Fruit fly (Drosophila melanogaster): ENCODE measurements around the gene CG2116.

CG2116 gene

DNA sequence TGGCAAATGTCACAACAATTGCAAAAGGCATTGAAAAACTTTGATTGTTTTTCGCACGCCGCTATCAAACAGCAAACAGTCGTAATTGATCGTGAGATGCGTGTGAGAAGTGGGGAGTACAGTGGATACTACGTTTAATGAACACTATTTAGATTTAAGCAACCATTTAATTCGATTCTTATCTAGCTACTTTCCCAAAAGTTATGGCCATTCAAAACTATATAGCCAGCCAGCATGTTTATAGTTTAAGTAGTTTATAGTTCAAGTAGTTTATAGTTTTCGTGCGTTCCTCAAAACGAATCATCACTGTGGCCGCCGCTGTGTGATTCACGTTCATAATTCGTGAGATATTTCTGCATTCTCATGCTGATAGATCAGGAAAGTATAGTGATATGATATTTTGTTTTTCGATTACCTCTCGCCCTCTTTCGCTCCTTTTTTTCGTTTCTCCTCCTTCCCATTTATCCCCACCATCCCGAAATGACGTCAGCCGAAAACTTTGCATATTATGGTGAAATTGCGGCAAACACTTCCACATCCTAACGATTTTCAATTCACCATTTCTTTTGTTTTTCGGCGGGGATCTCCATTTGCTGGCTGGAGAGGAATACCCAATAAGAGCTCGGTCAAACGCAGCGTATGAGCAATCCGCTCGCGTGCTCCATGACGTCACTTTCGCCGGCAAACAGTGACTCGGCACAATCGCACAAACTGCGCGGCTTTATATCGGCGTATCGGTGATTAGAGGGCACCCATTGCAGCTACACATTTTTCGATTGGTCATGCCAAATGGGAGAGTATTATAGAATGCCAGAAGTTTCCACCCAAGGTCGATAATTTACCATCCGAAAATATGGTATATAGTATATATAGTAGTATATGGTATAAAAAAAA is 16.0 kb upstream of the CG2116 start (continued):
- no peak for TF ChIP-seq CG3065 (GFP tag; optimal IDR thresholded peaks at IDR 0.05)
- 0 out of 2 replicates have a peak, but pooled peaks have one; percentile 18 for TF ChIP-seq CG6689 (GFP tag; IDR thresholded peaks at IDR 0.05)
- no peak for TF ChIP-seq Lim3 (GFP tag; IDR thresholded peaks at IDR 0.05)
- no peak for TF ChIP-seq Opbp (GFP tag; IDR thresholded peaks at IDR 0.05; ENCODE audit: partially characterized antibody)
- no peak for TF ChIP-seq h (optimal IDR thresholded peaks at IDR 0.05)
- TF ChIP-seq pita (GFP tag; optimal IDR thresholded peaks at IDR 0.05): no peak
- peak; percentile 7 for TF ChIP-seq fd96Cb (tag; optimal IDR thresholded peaks at IDR 0.05)
- peak; percentile 76 for TF ChIP-seq vfl (GFP tag; optimal IDR thresholded peaks at IDR 0.05)
- TF ChIP-seq unc-4 (GFP tag; IDR thresholded peaks at IDR 0.05; ENCODE audit: partially characterized antibody): no peak
- no peak for TF ChIP-seq ci (GFP tag; IDR thresholded peaks at IDR 0.05)
- peak; percentile 70 for TF ChIP-seq CHES-1-like (GFP tag; optimal IDR thresholded peaks at IDR 0.05)
- 0 out of 3 replicates have a peak, but pooled peaks have one; percentile 35 for TF ChIP-seq CG2889 (GFP tag; IDR thresholded peaks at IDR 0.05)
- TF ChIP-seq CG11723 (GFP tag; optimal IDR thresholded peaks at IDR 0.05): no peak
- no peak for TF ChIP-seq grn (GFP tag; optimal IDR thresholded peaks at IDR 0.05)
- peak; percentile 85 for TF ChIP-seq row (GFP tag; IDR thresholded peaks at IDR 0.05)
- TF ChIP-seq bbx (GFP tag; IDR thresholded peaks at IDR 0.05; ENCODE audit: partially characterized antibody): no peak
- peak; percentile 25; the same call in 1 of the 2 replicates for TF ChIP-seq ttk (GFP tag; IDR thresholded peaks at IDR 0.05)
- no peak for TF ChIP-seq seq (GFP tag; IDR thresholded peaks at IDR 0.05)
- TF ChIP-seq CG16815 (GFP tag; optimal IDR thresholded peaks at IDR 0.05): no peak
- no peak for TF ChIP-seq CG6272 (GFP tag; IDR thresholded peaks at IDR 0.05)
- TF ChIP-seq ash1 (GFP tag; optimal IDR thresholded peaks at IDR 0.05): no peak
- peak; percentile 42 for TF ChIP-seq esg (GFP tag; conservative IDR thresholded peaks at IDR 0.05)
- TF ChIP-seq zf30C (GFP tag; optimal IDR thresholded peaks at IDR 0.05): no peak
- no peak for TF ChIP-seq CG2875 (GFP tag; optimal IDR thresholded peaks at IDR 0.05)
- peak; percentile 61 for TF ChIP-seq Myb (GFP tag; optimal IDR thresholded peaks at IDR 0.05)
- TF ChIP-seq Ets97D (GFP tag; optimal IDR thresholded peaks at IDR 0.05): no peak
- TF ChIP-seq Abd-B (GFP tag; optimal IDR thresholded peaks at IDR 0.05): peak; percentile 23
- peak; percentile 22 for TF ChIP-seq gro (GFP tag; optimal IDR thresholded peaks at IDR 0.05)
- peak; percentile 57; the same call in 1 of the 2 replicates for TF ChIP-seq klu (GFP tag; IDR thresholded peaks at IDR 0.05)
- TF ChIP-seq B-H1 (GFP tag; IDR thresholded peaks at IDR 0.05): peak; percentile 34; the same call in 1 of the 3 replicates
- TF ChIP-seq tap (tag; optimal IDR thresholded peaks at IDR 0.05): peak; percentile 30
- peak; percentile 44 for TF ChIP-seq CG9727 (GFP tag; optimal IDR thresholded peaks at IDR 0.05)
- TF ChIP-seq CG14860 (GFP tag; IDR thresholded peaks at IDR 0.05; ENCODE audit: partially characterized antibody): no peak
- no peak for TF ChIP-seq lbe (GFP tag; optimal IDR thresholded peaks at IDR 0.05)
- TF ChIP-seq CG4328 (GFP tag; optimal IDR thresholded peaks at IDR 0.05): no peak
- TF ChIP-seq Asciz (GFP tag; optimal IDR thresholded peaks at IDR 0.05): no peak
- TF ChIP-seq CG5245 (GFP tag; optimal IDR thresholded peaks at IDR 0.05): no peak
- no peak for TF ChIP-seq prd (optimal IDR thresholded peaks at IDR 0.05)
- peak; percentile 47; the same call in 2 of the 3 replicates for TF ChIP-seq prd (GFP tag; IDR thresholded peaks at IDR 0.05)
- no peak for TF ChIP-seq Mes4 (GFP tag; optimal IDR thresholded peaks at IDR 0.05)
- TF ChIP-seq unpg (GFP tag; optimal IDR thresholded peaks at IDR 0.05): peak; percentile 75
- no peak for TF ChIP-seq CG32767 (GFP tag; IDR thresholded peaks at IDR 0.05)
- peak; percentile 67 for TF ChIP-seq Ptx1 (GFP tag; IDR thresholded peaks at IDR 0.05)
- peak; percentile 43; the same call in 1 of the 2 replicates for TF ChIP-seq CG3847 (GFP tag; IDR thresholded peaks at IDR 0.05)
- TF ChIP-seq CoRest (tag; optimal IDR thresholded peaks at IDR 0.05): peak; percentile 70
- TF ChIP-seq sob (GFP tag; IDR thresholded peaks at IDR 0.05): peak; percentile 76
- no peak for TF ChIP-seq YL-1 (GFP tag; optimal IDR thresholded peaks at IDR 0.05)
- TF ChIP-seq nmo (GFP tag; optimal IDR thresholded peaks at IDR 0.05): peak; percentile 16
- no peak for TF ChIP-seq p53 (GFP tag; optimal IDR thresholded peaks at IDR 0.05)
- peak; percentile 20 for TF ChIP-seq CG1602 (GFP tag; optimal IDR thresholded peaks at IDR 0.05)
